Worm (Caenorhabditis elegans) whole organism, L1 larva: Measurements from ENCODE around the gene col-95.

Source experiments
- C04F5.9 ChIP-seq: sonication (generic microtip); optimal IDR thresholded peaks from 2 replicates; lab custom pipeline; 2016; ENCODE audit warnings: missing genetic modification characterization, missing compliant biosample characterization
- F16B12.6 ChIP-seq: fragments of 150-350 bp; optimal IDR thresholded peaks from 2 replicates; lab custom pipeline; 2014; ENCODE audit warnings: missing biosample characterization, missing genetic modification characterization
- Y116A8C.19 ChIP-seq: sonication (generic microtip); optimal IDR thresholded peaks from 2 replicates; lab custom pipeline; 2016; ENCODE audit warnings: missing compliant biosample characterization, missing genetic modification characterization, borderline replicate concordance
- alr-1 ChIP-seq: fragments of 200-800 bp; sonication (Bioruptor generic); optimal IDR thresholded peaks from 2 replicates; lab custom pipeline; 2018; ENCODE audit warnings: borderline replicate concordance, mild to moderate bottlenecking, missing genetic modification characterization, missing compliant biosample characterization
- ama-1 ChIP-seq: fragments of 150-350 bp; optimal IDR thresholded peaks from 2 replicates; lab custom pipeline; 2014
- blmp-1 ChIP-seq: fragments of 150-350 bp; optimal IDR thresholded peaks from 2 replicates; lab custom pipeline; 2014; ENCODE audit warnings: missing biosample characterization, missing genetic modification characterization
- ceh-63 ChIP-seq: fragments of 200-800 bp; sonication (Bioruptor generic); optimal IDR thresholded peaks from 2 replicates; lab custom pipeline; 2018; ENCODE audit warnings: mild to moderate bottlenecking, missing genetic modification characterization, missing compliant biosample characterization
- ceh-82 ChIP-seq, 3 experiments: fragments of 150-350 bp in 1 of 3; sonication (generic microtip) in 2 of 3; optimal IDR thresholded peaks; 2 replicates each; lab custom pipeline; 2014 to 2017; ENCODE audit warnings: missing biosample characterization in 3 of 3, missing genetic modification characterization in 3 of 3
- ceh-90 ChIP-seq: sonication (generic microtip); optimal IDR thresholded peaks from 2 replicates; lab custom pipeline; 2016; ENCODE audit warnings: missing genetic modification characterization, missing compliant biosample characterization
- dpl-1 ChIP-seq, 3 experiments: fragments of 150-350 bp in 2 of 3; sonication (generic microtip) in 1 of 3; optimal IDR thresholded peaks; 2 replicates each; lab custom pipeline; 2014 to 2017; ENCODE audit warnings: missing biosample characterization in 3 of 3, missing genetic modification characterization in 3 of 3, missing genetic modification reagents in 3 of 3
- dsc-1 ChIP-seq: sonication (generic microtip); optimal IDR thresholded peaks from 2 replicates; lab custom pipeline; 2016; ENCODE audit warnings: mild to moderate bottlenecking, missing genetic modification characterization, missing compliant biosample characterization
- efl-1 ChIP-seq, 4 experiments: fragments of 150-350 bp; optimal IDR thresholded peaks in 3 of 4; peaks in 1 of 4; 1 replicate in 1 of 4; 2 replicates in 3 of 4; lab custom pipeline; 2014; ENCODE audit warnings: missing biosample characterization in 2 of 4, missing genetic modification characterization in 2 of 4, missing genetic modification reagents in 2 of 4
- efl-3 ChIP-seq: fragments of 200-800 bp; sonication (Bioruptor generic); optimal IDR thresholded peaks from 2 replicates; lab custom pipeline; 2018; ENCODE audit warnings: mild to moderate bottlenecking, missing genetic modification characterization, missing compliant biosample characterization
- egl-27 ChIP-seq, 2 experiments: fragments of 150-350 bp in 1 of 2; sonication (generic microtip); optimal IDR thresholded peaks; 3 replicates each; lab custom pipeline; 2017 to 2018; ENCODE audit warnings: missing biosample characterization in 2 of 2, missing genetic modification characterization in 2 of 2, missing genetic modification reagents in 2 of 2
- elt-2 ChIP-seq: sonication (generic microtip); optimal IDR thresholded peaks from 2 replicates; lab custom pipeline; 2016; ENCODE audit warnings: missing genetic modification characterization, mild to moderate bottlenecking, inconsistent platforms, missing compliant biosample characterization, missing genetic modification reagents
- elt-3 ChIP-seq, 6 experiments: fragments of 150-350 bp in 1 of 6; sonication (generic microtip); optimal IDR thresholded peaks; 2 replicates each; lab custom pipeline; 2017 to 2018; ENCODE audit warnings: missing biosample characterization in 6 of 6, missing genetic modification characterization in 6 of 6, inconsistent platforms in 1 of 6
- fkh-10 ChIP-seq: sonication (generic microtip); optimal IDR thresholded peaks from 2 replicates; lab custom pipeline; 2017; ENCODE audit warnings: missing biosample characterization, missing genetic modification reagents, missing genetic modification characterization
- fkh-4 ChIP-seq: sonication (generic microtip); optimal IDR thresholded peaks from 2 replicates; lab custom pipeline; 2016; ENCODE audit warnings: missing compliant biosample characterization, missing genetic modification characterization, borderline replicate concordance
- grh-1 ChIP-seq: fragments of 200-800 bp; sonication (Bioruptor generic); IDR thresholded peaks from 2 replicates; pipeline ENCODE4 v1.3.6; 2022; ENCODE audit warnings: missing genetic modification reagents, missing genetic modification characterization, missing compliant biosample characterization
- hlh-17 ChIP-seq: fragments of 200-800 bp; sonication (Bioruptor generic); optimal IDR thresholded peaks from 2 replicates; lab custom pipeline; 2018; ENCODE audit warnings: missing genetic modification characterization, mild to moderate bottlenecking, missing compliant biosample characterization, moderate library complexity, borderline replicate concordance
- hlh-4 ChIP-seq: sonication (generic microtip); optimal IDR thresholded peaks from 2 replicates; lab custom pipeline; 2016; ENCODE audit warnings: mild to moderate bottlenecking, missing genetic modification characterization, missing compliant biosample characterization
- hpl-2 ChIP-seq: fragments of 150-350 bp; optimal IDR thresholded peaks from 2 replicates; lab custom pipeline; 2014; ENCODE audit warnings: missing biosample characterization, missing genetic modification reagents, missing genetic modification characterization
- lin-13 ChIP-seq: fragments of 150-350 bp; optimal IDR thresholded peaks from 2 replicates; lab custom pipeline; 2014; ENCODE audit warnings: missing biosample characterization, missing genetic modification reagents, missing genetic modification characterization
- lin-14 ChIP-seq: fragments of 200-800 bp; sonication (Bioruptor generic); optimal IDR thresholded peaks from 2 replicates; lab custom pipeline; 2018; ENCODE audit warnings: mild to moderate bottlenecking, missing genetic modification characterization, moderate library complexity, missing compliant biosample characterization
- lin-35 ChIP-seq, 2 experiments: fragments of 150-350 bp; optimal IDR thresholded peaks; 2 replicates each; lab custom pipeline; 2014; ENCODE audit warnings: missing biosample characterization in 2 of 2, missing genetic modification characterization in 2 of 2, missing genetic modification reagents in 2 of 2
- lin-39 ChIP-seq: fragments of 150-350 bp; optimal IDR thresholded peaks from 2 replicates; lab custom pipeline; 2014; ENCODE audit warnings: missing biosample characterization, missing genetic modification reagents, missing genetic modification characterization
- lsy-2 ChIP-seq, 2 experiments: fragments of 150-350 bp; optimal IDR thresholded peaks; 2 replicates each; lab custom pipeline; 2014; ENCODE audit warnings: missing biosample characterization in 2 of 2, missing genetic modification characterization in 2 of 2
- mab-9 ChIP-seq: fragments of 200-800 bp; sonication (Bioruptor generic); IDR thresholded peaks from 2 replicates; pipeline ENCODE4 v1.3.6; 2022; ENCODE audit warnings: missing genetic modification reagents, missing genetic modification characterization, missing compliant biosample characterization
- mep-1 ChIP-seq: fragments of 150-350 bp; optimal IDR thresholded peaks from 2 replicates; lab custom pipeline; 2014; ENCODE audit warnings: missing biosample characterization, missing genetic modification characterization
- nhr-11 ChIP-seq: fragments of 150-350 bp; optimal IDR thresholded peaks from 2 replicates; lab custom pipeline; 2014; ENCODE audit warnings: missing biosample characterization, missing genetic modification characterization
- nhr-12 ChIP-seq: sonication (generic microtip); optimal IDR thresholded peaks from 2 replicates; lab custom pipeline; 2017; ENCODE audit warnings: missing biosample characterization, missing genetic modification characterization
- nhr-19 ChIP-seq: fragments of 200-800 bp; sonication (Bioruptor generic); conservative IDR thresholded peaks from 2 replicates; pipeline ENCODE4 v1.3.6; 2022; ENCODE audit warnings: missing genetic modification characterization, missing compliant biosample characterization
- nhr-20 ChIP-seq: sonication (generic microtip); optimal IDR thresholded peaks from 2 replicates; lab custom pipeline; 2016; ENCODE audit warnings: mild to moderate bottlenecking, missing genetic modification characterization, missing compliant biosample characterization
- nhr-47 ChIP-seq: sonication (generic microtip); optimal IDR thresholded peaks from 2 replicates; lab custom pipeline; 2016; ENCODE audit warnings: mild to moderate bottlenecking, missing genetic modification characterization, moderate library complexity, missing compliant biosample characterization
- nhr-77 ChIP-seq: fragments of 150-350 bp; optimal IDR thresholded peaks from 2 replicates; lab custom pipeline; 2014; ENCODE audit warnings: missing biosample characterization, missing genetic modification characterization
- nhr-84 ChIP-seq: sonication (generic microtip); optimal IDR thresholded peaks from 2 replicates; lab custom pipeline; 2017; ENCODE audit warnings: missing biosample characterization, missing genetic modification characterization
- nhr-85 ChIP-seq: sonication (generic microtip); peaks from one replicate; lab custom pipeline; 2016; ENCODE audit warnings: missing genetic modification characterization, inconsistent platforms, missing compliant biosample characterization
- nhr-90 ChIP-seq: sonication (generic microtip); optimal IDR thresholded peaks from 2 replicates; lab custom pipeline; 2016; ENCODE audit warnings: mild to moderate bottlenecking, missing genetic modification characterization, missing compliant biosample characterization; ENCODE audit not compliant: poor library complexity
- swsn-7 ChIP-seq: sonication (generic microtip); optimal IDR thresholded peaks from 2 replicates; lab custom pipeline; 2016; ENCODE audit warnings: missing genetic modification characterization, missing compliant biosample characterization
- tlp-1 ChIP-seq: fragments of 150-350 bp; optimal IDR thresholded peaks from 2 replicates; lab custom pipeline; 2014; ENCODE audit warnings: missing biosample characterization, missing genetic modification characterization
- unc-130 ChIP-seq: fragments of 150-350 bp; optimal IDR thresholded peaks from 2 replicates; lab custom pipeline; 2017; ENCODE audit warnings: missing biosample characterization, missing genetic modification characterization, inconsistent platforms
- xbp-1 ChIP-seq: sonication (generic microtip); optimal IDR thresholded peaks from 2 replicates; lab custom pipeline; 2016; ENCODE audit warnings: missing genetic modification characterization, missing compliant biosample characterization
- zag-1 ChIP-seq: fragments of 150-350 bp; optimal IDR thresholded peaks from 2 replicates; lab custom pipeline; 2014; ENCODE audit warnings: missing biosample characterization, missing genetic modification characterization
- zip-4 ChIP-seq: fragments of 200-800 bp; sonication (Bioruptor generic); optimal IDR thresholded peaks from 2 replicates; lab custom pipeline; 2018; ENCODE audit warnings: mild to moderate bottlenecking, missing genetic modification characterization, moderate library complexity, missing compliant biosample characterization

The col-95 gene

DNA sequence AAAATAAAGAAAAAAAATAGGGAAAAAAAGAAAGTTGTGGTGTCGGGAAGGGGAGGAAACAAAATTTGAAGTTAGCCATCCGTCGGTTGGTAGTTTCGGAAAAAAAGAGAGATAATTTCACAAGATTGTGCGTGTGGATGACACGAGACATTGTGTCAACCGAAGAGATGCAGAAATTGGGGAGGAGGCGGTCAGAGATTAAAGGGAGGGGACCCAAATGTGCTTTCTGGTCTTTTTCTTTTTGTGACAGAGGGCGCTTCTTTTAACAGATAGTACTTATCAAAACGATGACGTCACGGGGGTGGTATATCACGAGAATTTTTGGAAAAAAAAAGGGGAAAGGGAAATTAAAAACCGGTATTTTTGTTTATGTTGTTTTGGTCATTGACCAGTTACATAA lies 34.7 kb downstream of the col-95 start (continued):
- TF ChIP-seq Y116A8C.19 (tag; lab: Kevin White, UChicago) (no peak), zag-1 (tag; lab: Kevin White, UChicago) (peak; percentile 28), efl-1 (optimal IDR thresholded peaks at IDR 0.05; lab: Kevin White, UChicago) (peak; percentile 43 to 48), efl-1 (GFP tag; optimal IDR thresholded peaks at IDR 0.05 in 1 of 2; lab: Kevin White, UChicago) (peak; percentile 31 to 33), egl-27 (tag; optimal IDR thresholded peaks at IDR 0.05; lab: Kevin White, UChicago) (no peak), zip-4 (no peak), swsn-7 (tag; lab: Kevin White, UChicago) (peak; percentile 35), nhr-90 (tag; lab: Kevin White, UChicago) (peak; percentile 8), lin-39 (tag; lab: Kevin White, UChicago) (no peak), ceh-63 (GFP tag; lab: Kevin White, UChicago) (no peak), ama-1 (lab: Kevin White, UChicago) (no peak), lin-35 (GFP tag; optimal IDR thresholded peaks at IDR 0.05; lab: Kevin White, UChicago) (peak; percentile 27 to 29), nhr-11 (tag; lab: Kevin White, UChicago) (no peak), elt-2 (tag; lab: Kevin White, UChicago) (no peak), dpl-1 (GFP tag; optimal IDR thresholded peaks at IDR 0.05; lab: Kevin White, UChicago) (peak; percentile 29 to 44 (median 29)), nhr-12 (tag; lab: Kevin White, UChicago) (no peak), nhr-85 (tag; lab: Kevin White, UChicago) (peak; percentile 85), dsc-1 (tag; lab: Kevin White, UChicago) (peak; percentile 44), ceh-82 (tag; optimal IDR thresholded peaks at IDR 0.05; lab: Kevin White, UChicago) (peak in 2 of 3 experiments; percentile 13 to 46)

DNA sequence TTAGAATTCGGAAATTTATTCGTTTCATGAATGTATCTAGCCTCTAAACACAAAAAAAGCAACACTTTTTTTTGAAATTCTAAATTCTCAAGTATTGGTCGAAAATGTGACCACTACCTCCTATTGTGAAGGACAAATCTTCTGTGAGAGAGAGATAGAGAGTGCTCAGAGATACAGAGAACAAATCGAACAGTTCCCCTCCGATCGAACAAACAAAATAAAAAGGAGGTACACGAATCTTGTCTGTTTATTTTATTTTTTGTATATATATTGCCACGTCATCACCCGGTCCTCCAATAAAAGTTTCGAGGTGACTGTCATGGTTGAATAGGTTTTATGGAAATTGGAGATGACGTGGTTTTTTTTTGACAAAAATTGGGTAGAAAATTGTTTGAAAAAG lies 37.1 kb downstream of the col-95 start:
- TF ChIP-seq dsc-1 (tag; lab: Kevin White, UChicago) (no peak), F16B12.6 (no peak), nhr-47 (tag; lab: Kevin White, UChicago) (no peak), lin-13 (GFP tag; lab: Kevin White, UChicago) (no peak), hpl-2 (GFP tag; lab: Kevin White, UChicago) (no peak), nhr-20 (no peak), elt-3 (tag; optimal IDR thresholded peaks at IDR 0.05; lab: Kevin White, UChicago) (no peak), xbp-1 (peak; percentile 4), lin-14 (GFP tag; lab: Kevin White, UChicago) (peak; percentile 43), fkh-4 (tag; lab: Kevin White, UChicago) (no peak), C04F5.9 (no peak), zag-1 (tag; lab: Kevin White, UChicago) (no peak), ceh-63 (GFP tag; lab: Kevin White, UChicago) (no peak), nhr-77 (no peak), grh-1 (GFP tag; lab: Robert Waterston, UW) (no peak), nhr-90 (tag; lab: Kevin White, UChicago) (no peak), nhr-85 (tag; lab: Kevin White, UChicago) (no peak), nhr-19 (no peak), mep-1 (no peak), alr-1 (no peak), mab-9 (no peak), hlh-4 (no peak), blmp-1 (tag; lab: Kevin White, UChicago) (peak; percentile 13)

DNA sequence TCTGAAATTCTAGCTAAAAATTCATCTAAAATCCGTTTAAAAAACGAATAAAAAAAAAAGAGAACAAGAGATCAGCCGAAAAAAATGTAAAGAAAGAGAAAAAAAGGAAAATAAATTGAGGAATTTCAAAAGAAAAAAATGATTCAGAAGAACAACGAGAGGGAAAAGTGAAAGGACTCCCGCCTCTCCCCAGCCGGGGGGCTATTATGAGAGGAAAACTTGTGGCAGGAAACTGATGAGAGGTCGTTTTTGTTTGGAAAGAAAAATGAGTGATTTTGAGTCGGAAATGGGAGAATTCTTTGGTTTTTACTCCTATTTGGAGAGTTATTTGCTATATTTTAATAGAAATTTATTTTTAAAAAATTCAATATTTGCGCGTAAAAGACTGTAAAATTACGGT lies 38.4 kb downstream of the col-95 start:
- TF ChIP-seq lsy-2 (tag; optimal IDR thresholded peaks at IDR 0.05; lab: Kevin White, UChicago), result no peak
- no peak for TF ChIP-seq lin-13 (GFP tag; lab: Kevin White, UChicago)
- peak; percentile 89 for TF ChIP-seq blmp-1 (tag; lab: Kevin White, UChicago)
- no peak for TF ChIP-seq nhr-20
- peak; percentile 54 for TF ChIP-seq nhr-85 (tag; lab: Kevin White, UChicago)
- no peak for TF ChIP-seq ceh-90 (tag; lab: Kevin White, UChicago)
- no peak for TF ChIP-seq nhr-19
- no peak for TF ChIP-seq unc-130
- TF ChIP-seq lin-14 (GFP tag; lab: Kevin White, UChicago), result peak; percentile 38
- TF ChIP-seq efl-3 (GFP tag; lab: Kevin White, UChicago), result no peak
- TF ChIP-seq tlp-1 (tag; lab: Kevin White, UChicago), result no peak
- TF ChIP-seq nhr-84 (tag; lab: Kevin White, UChicago), result no peak
- TF ChIP-seq hlh-17 (GFP tag; lab: Kevin White, UChicago), result no peak
- no peak for TF ChIP-seq F16B12.6
- TF ChIP-seq fkh-10, result no peak
- no peak for TF ChIP-seq dpl-1 (GFP tag; optimal IDR thresholded peaks at IDR 0.05; lab: Kevin White, UChicago)
- no peak for TF ChIP-seq nhr-12 (tag; lab: Kevin White, UChicago)
- no peak for TF ChIP-seq elt-2 (tag; lab: Kevin White, UChicago)
- TF ChIP-seq mep-1, result no peak
